Comparison of ENCODE assay signal across 4 fruit fly cellular contexts in genomic region chr3R:4989150-4990017, dm6.
TF ChIP-seq lines count a peak whose summit lies in the region.

No protein-coding gene starts in this region.

- TF ChIP-seq CTCF in whole organism, embryonic (GFP tag; optimal IDR thresholded peaks at IDR 0.05; lab: Kevin White, UChicago): no peak

TF ChIP-seq in whole organism, embryonic, 481 proteins besides CTCF, POLR2A, EP300 and RAD21 (continues in another document):
- TF ChIP-seq ap (GFP tag; IDR thresholded peaks at IDR 0.05; lab: Robert Waterston, UW) (no peak), CG7357 (GFP tag; IDR thresholded peaks at IDR 0.05; lab: Robert Waterston, UW) (no peak), croc (GFP tag; conservative IDR thresholded peaks at IDR 0.05; lab: Robert Waterston, UW) (peak; percentile 29; the same call in 1 of the 3 replicates), CG42726 (GFP tag; IDR thresholded peaks at IDR 0.05; lab: Robert Waterston, UW; ENCODE audit: partially characterized antibody) (no peak), CG5180 (GFP tag; optimal IDR thresholded peaks at IDR 0.05; lab: Kevin White, UChicago) (peak; percentile 36), CG8944 (GFP tag; optimal IDR thresholded peaks at IDR 0.05; lab: Kevin White, UChicago) (no peak), dimm (GFP tag; IDR thresholded peaks at IDR 0.05; lab: Robert Waterston, UW) (no peak), knrl (GFP tag; IDR thresholded peaks at IDR 0.05; lab: Robert Waterston, UW; ENCODE audit: partially characterized antibody) (no peak), Scr (GFP tag; IDR thresholded peaks at IDR 0.05; lab: Robert Waterston, UW; ENCODE audit: partially characterized antibody) (no peak), sens-2 (GFP tag; IDR thresholded peaks at IDR 0.05; lab: Robert Waterston, UW) (peak; percentile 37; the same call in 1 of the 2 replicates), CG15011 (GFP tag; optimal IDR thresholded peaks at IDR 0.05; lab: Kevin White, UChicago) (peak; percentile 22), CG11560 (tag; IDR thresholded peaks at IDR 0.05; lab: Robert Waterston, UW) (no peak), Ravus (GFP tag; IDR thresholded peaks at IDR 0.05; lab: Robert Waterston, UW) (no peak), Bteb2 (GFP tag; optimal IDR thresholded peaks at IDR 0.05; lab: Kevin White, UChicago) (no peak), CG17829 (tag; optimal IDR thresholded peaks at IDR 0.05; lab: Kevin White, UChicago) (peak; percentile 69), Lpt (GFP tag; optimal IDR thresholded peaks at IDR 0.05; lab: Kevin White, UChicago) (no peak), inv (GFP tag; IDR thresholded peaks at IDR 0.05; lab: Robert Waterston, UW; ENCODE audit: partially characterized antibody) (no peak), CG9727 (GFP tag; optimal IDR thresholded peaks at IDR 0.05; lab: Kevin White, UChicago) (peak; percentile 87), CG15514 (GFP tag; optimal IDR thresholded peaks at IDR 0.05; lab: Kevin White, UChicago) (no peak), tx (GFP tag; optimal IDR thresholded peaks at IDR 0.05; lab: Kevin White, UChicago) (no peak), CG3995 (GFP tag; optimal IDR thresholded peaks at IDR 0.05; lab: Kevin White, UChicago) (no peak), Spps (tag; optimal IDR thresholded peaks at IDR 0.05; lab: Kevin White, UChicago) (peak; percentile 40)

TF ChIP-seq in whole organism, prepupa, 60 proteins besides CTCF, POLR2A, EP300 and RAD21 (continues in another document):
- TF ChIP-seq cyc (GFP tag; optimal IDR thresholded peaks at IDR 0.05; lab: Kevin White, UChicago): peak; percentile 59
- TF ChIP-seq vri (GFP tag; optimal IDR thresholded peaks at IDR 0.05; lab: Kevin White, UChicago): peak; percentile 36
- peak; percentile 42 for TF ChIP-seq achi (GFP tag; optimal IDR thresholded peaks at IDR 0.05; lab: Kevin White, UChicago)
- TF ChIP-seq Hr38 (GFP tag; optimal IDR thresholded peaks at IDR 0.05; lab: Kevin White, UChicago): no peak
- peak; percentile 36 for TF ChIP-seq CG10631 (GFP tag; optimal IDR thresholded peaks at IDR 0.05; lab: Kevin White, UChicago)
- peak; percentile 73 for TF ChIP-seq Hr39 (GFP tag; optimal IDR thresholded peaks at IDR 0.05; lab: Kevin White, UChicago)
- no peak for TF ChIP-seq CG6276 (GFP tag; optimal IDR thresholded peaks at IDR 0.05; lab: Kevin White, UChicago)
- peak; percentile 61 for TF ChIP-seq pdm3 (GFP tag; optimal IDR thresholded peaks at IDR 0.05; lab: Kevin White, UChicago)
- TF ChIP-seq fkh (GFP tag; optimal IDR thresholded peaks at IDR 0.05; lab: Kevin White, UChicago): no peak
- peak; percentile 27 for TF ChIP-seq Hr4 (GFP tag; optimal IDR thresholded peaks at IDR 0.05; lab: Kevin White, UChicago)
- no peak for TF ChIP-seq CG8119 (GFP tag; IDR thresholded peaks at IDR 0.05; lab: Robert Waterston, UW)
- TF ChIP-seq fd85E (GFP tag; optimal IDR thresholded peaks at IDR 0.05; lab: Kevin White, UChicago): no peak
- peak; percentile 82 for TF ChIP-seq svp (GFP tag; lab: Kevin White, UChicago)
- TF ChIP-seq Smox (GFP tag; optimal IDR thresholded peaks at IDR 0.05; lab: Kevin White, UChicago): peak; percentile 70
- TF ChIP-seq CG3919 (GFP tag; optimal IDR thresholded peaks at IDR 0.05; lab: Kevin White, UChicago): peak; percentile 63
- peak; percentile 32 for TF ChIP-seq CG8319 (GFP tag; optimal IDR thresholded peaks at IDR 0.05; lab: Kevin White, UChicago)
- no peak for TF ChIP-seq CG9139 (GFP tag; optimal IDR thresholded peaks at IDR 0.05; lab: Kevin White, UChicago)
- no peak for TF ChIP-seq CG6854 (GFP tag; optimal IDR thresholded peaks at IDR 0.05; lab: Kevin White, UChicago)
- peak; percentile 21 for TF ChIP-seq Eip93F (GFP tag; optimal IDR thresholded peaks at IDR 0.05; lab: Kevin White, UChicago)
- TF ChIP-seq CG31627 (GFP tag; optimal IDR thresholded peaks at IDR 0.05; lab: Kevin White, UChicago): peak; percentile 74
- no peak for TF ChIP-seq CG4318 (GFP tag; optimal IDR thresholded peaks at IDR 0.05; lab: Kevin White, UChicago)
- TF ChIP-seq CG3032 (tag; optimal IDR thresholded peaks at IDR 0.05; lab: Kevin White, UChicago): peak; percentile 27
- peak; percentile 48 for TF ChIP-seq Eip75B (GFP tag; optimal IDR thresholded peaks at IDR 0.05; lab: Kevin White, UChicago)
- peak; percentile 45 for TF ChIP-seq net (GFP tag; optimal IDR thresholded peaks at IDR 0.05; lab: Kevin White, UChicago)

TF ChIP-seq in whole organism, pupa, 21 proteins besides CTCF, POLR2A, EP300 and RAD21:
- TF ChIP-seq CG14655 (GFP tag; optimal IDR thresholded peaks at IDR 0.05; lab: Kevin White, UChicago): peak; percentile 18
- no peak for TF ChIP-seq CG17806 (tag; optimal IDR thresholded peaks at IDR 0.05; lab: Kevin White, UChicago)
- TF ChIP-seq Pif1B (GFP tag; optimal IDR thresholded peaks at IDR 0.05; lab: Kevin White, UChicago): no peak
- TF ChIP-seq CG8159 (tag; optimal IDR thresholded peaks at IDR 0.05; lab: Kevin White, UChicago): peak; percentile 59
- TF ChIP-seq fd96Ca (GFP tag; IDR thresholded peaks at IDR 0.05; lab: Robert Waterston, UW): no peak
- peak; percentile 18 for TF ChIP-seq CG15710 (tag; optimal IDR thresholded peaks at IDR 0.05; lab: Kevin White, UChicago)
- TF ChIP-seq CG10348 (GFP tag; IDR thresholded peaks at IDR 0.05; lab: Robert Waterston, UW): no peak
- no peak for TF ChIP-seq Ets98B (GFP tag; IDR thresholded peaks at IDR 0.05; lab: Robert Waterston, UW)
- no peak for TF ChIP-seq CG4496 (GFP tag; IDR thresholded peaks at IDR 0.05; lab: Robert Waterston, UW)
- no peak for TF ChIP-seq D1 (tag; optimal IDR thresholded peaks at IDR 0.05; lab: Kevin White, UChicago)
- no peak for TF ChIP-seq CG12605 (GFP tag; IDR thresholded peaks at IDR 0.05; lab: Robert Waterston, UW)
- TF ChIP-seq Snoo (tag; optimal IDR thresholded peaks at IDR 0.05; lab: Kevin White, UChicago): peak; percentile 41
- no peak for TF ChIP-seq CG9948 (tag; optimal IDR thresholded peaks at IDR 0.05; lab: Kevin White, UChicago)
- no peak for TF ChIP-seq gl (tag; optimal IDR thresholded peaks at IDR 0.05; lab: Kevin White, UChicago)
- TF ChIP-seq EcR (GFP tag; optimal IDR thresholded peaks at IDR 0.05; lab: Kevin White, UChicago): no peak
- no peak for TF ChIP-seq CG8301 (tag; optimal IDR thresholded peaks at IDR 0.05; lab: Kevin White, UChicago)
- peak; percentile 17 for TF ChIP-seq Pif1A (GFP tag; optimal IDR thresholded peaks at IDR 0.05; lab: Kevin White, UChicago)
- TF ChIP-seq CG32121 (GFP tag; IDR thresholded peaks at IDR 0.05; lab: Robert Waterston, UW): no peak
- no peak for TF ChIP-seq CG13204 (GFP tag; optimal IDR thresholded peaks at IDR 0.05; lab: Kevin White, UChicago)
- no peak for TF ChIP-seq rn (GFP tag; IDR thresholded peaks at IDR 0.05; lab: Robert Waterston, UW)
- TF ChIP-seq CG34367 (tag; optimal IDR thresholded peaks at IDR 0.05; lab: Kevin White, UChicago): no peak
TF ChIP-seq in whole organism, pupa: peak in this region for 5.

TF ChIP-seq in whole organism, wandering third instar larva, 38 proteins besides CTCF, POLR2A, EP300 and RAD21:
- peak; percentile 34 for TF ChIP-seq psq (GFP tag; optimal IDR thresholded peaks at IDR 0.05; lab: Kevin White, UChicago)
- peak; percentile 65 for TF ChIP-seq OdsH (GFP tag; optimal IDR thresholded peaks at IDR 0.05; lab: Kevin White, UChicago)
- peak; percentile 20 for TF ChIP-seq brk (GFP tag; optimal IDR thresholded peaks at IDR 0.05; lab: Kevin White, UChicago)
- peak; percentile 61 for TF ChIP-seq h (GFP tag; optimal IDR thresholded peaks at IDR 0.05; lab: Kevin White, UChicago)
- TF ChIP-seq woc (GFP tag; optimal IDR thresholded peaks at IDR 0.05; lab: Kevin White, UChicago): peak; percentile 77
- peak; percentile 61 for TF ChIP-seq br (GFP tag; optimal IDR thresholded peaks at IDR 0.05; lab: Kevin White, UChicago)
- TF ChIP-seq GATAd (GFP tag; optimal IDR thresholded peaks at IDR 0.05; lab: Kevin White, UChicago): no peak
- TF ChIP-seq dmrt93B (GFP tag; optimal IDR thresholded peaks at IDR 0.05; lab: Kevin White, UChicago): peak; percentile 52
- peak; percentile 14 for TF ChIP-seq rgr (GFP tag; optimal IDR thresholded peaks at IDR 0.05; lab: Kevin White, UChicago)
- peak; percentile 64 for TF ChIP-seq Sp1 (GFP tag; optimal IDR thresholded peaks at IDR 0.05; lab: Kevin White, UChicago)
- peak; percentile 14 for TF ChIP-seq CG9705 (GFP tag; optimal IDR thresholded peaks at IDR 0.05; lab: Kevin White, UChicago)
- TF ChIP-seq Hnf4 (GFP tag; optimal IDR thresholded peaks at IDR 0.05; lab: Kevin White, UChicago): peak; percentile 18
- TF ChIP-seq pan (optimal IDR thresholded peaks at IDR 0.05; lab: Kevin White, UChicago): no peak
- peak; percentile 54 for TF ChIP-seq HLH106 (tag; optimal IDR thresholded peaks at IDR 0.05; lab: Kevin White, UChicago)
- TF ChIP-seq Dif (GFP tag; optimal IDR thresholded peaks at IDR 0.05; lab: Kevin White, UChicago; ENCODE audit: partially characterized antibody): no peak
- TF ChIP-seq Vsx2 (GFP tag; optimal IDR thresholded peaks at IDR 0.05; lab: Kevin White, UChicago; ENCODE audit: partially characterized antibody): peak; percentile 33
- peak; percentile 48 for TF ChIP-seq tai (GFP tag; optimal IDR thresholded peaks at IDR 0.05; lab: Kevin White, UChicago)
- peak; percentile 79 for TF ChIP-seq fru (GFP tag; optimal IDR thresholded peaks at IDR 0.05; lab: Kevin White, UChicago)
- TF ChIP-seq ey (GFP tag; optimal IDR thresholded peaks at IDR 0.05; lab: Kevin White, UChicago): peak; percentile 53
- no peak for TF ChIP-seq Jra (GFP tag; optimal IDR thresholded peaks at IDR 0.05; lab: Kevin White, UChicago)
- TF ChIP-seq foxo (GFP tag; optimal IDR thresholded peaks at IDR 0.05; lab: Kevin White, UChicago): peak in 1 of 2 experiments; percentile 75
- no peak for TF ChIP-seq Hr78 (GFP tag; optimal IDR thresholded peaks at IDR 0.05; lab: Kevin White, UChicago)
- TF ChIP-seq N (GFP tag; optimal IDR thresholded peaks at IDR 0.05; lab: Kevin White, UChicago): no peak
- peak; percentile 52 for TF ChIP-seq sv (GFP tag; optimal IDR thresholded peaks at IDR 0.05; lab: Kevin White, UChicago)

Comparison
In these comparisons a context has a peak if more than half of its experiments do, and no peak if none do; other contexts are left out.
1. Of the 7 proteins assayed by ChIP-seq in both whole organism, embryonic and whole organism, prepupa: peak only in whole organism, embryonic: Blimp-1; only in whole organism, prepupa: CG16779 and Hr39; in both: Sox102F; in neither: 3.